Worm (Caenorhabditis elegans) whole organism, mixed stage, embryonic: Measurements from ENCODE around the gene srw-122.

Source experiments
- elt-3 ChIP-seq: fragments of 150-350 bp; optimal IDR thresholded peaks from 2 replicates; lab custom pipeline; 2014; ENCODE audit warnings: missing biosample characterization, missing genetic modification characterization
- mep-1 ChIP-seq: fragments of 150-350 bp; optimal IDR thresholded peaks from 2 replicates; lab custom pipeline; 2017; ENCODE audit warnings: missing biosample characterization, missing genetic modification reagents, missing genetic modification characterization, inconsistent platforms
- nhr-12 ChIP-seq: fragments of 150-350 bp; optimal IDR thresholded peaks from 2 replicates; lab custom pipeline; 2014; ENCODE audit warnings: missing biosample characterization, missing genetic modification characterization
- pha-4 ChIP-seq: fragments of 150-350 bp; optimal IDR thresholded peaks from 2 replicates; lab custom pipeline; 2018; ENCODE audit warnings: missing biosample characterization, missing genetic modification reagents, missing genetic modification characterization
- ztf-11 ChIP-seq: fragments of 150-350 bp; optimal IDR thresholded peaks from 2 replicates; lab custom pipeline; 2014; ENCODE audit warnings: missing biosample characterization, missing genetic modification characterization

DNA sequence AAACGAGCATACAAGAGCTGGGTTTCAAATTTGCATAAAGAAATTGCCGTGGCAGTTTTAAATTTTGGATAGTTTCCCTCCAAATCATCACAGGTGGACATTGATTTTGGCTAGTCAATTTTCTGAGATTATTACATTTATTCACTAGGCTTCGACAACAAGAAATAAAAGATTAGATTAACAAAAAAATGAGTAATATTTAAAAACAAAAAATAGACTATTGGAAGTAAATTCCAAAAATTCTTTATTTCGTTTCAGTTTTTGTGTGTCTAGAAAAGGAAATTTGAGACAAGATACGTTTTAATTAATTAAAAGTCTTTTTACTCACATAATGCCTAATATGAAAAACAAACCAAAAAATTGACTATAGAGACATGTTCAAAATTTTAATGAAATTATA is 6.2 kb upstream of the srw-122 start, which contains the start of gene srw-142:
- TF ChIP-seq ztf-11 = no peak
- no peak for TF ChIP-seq mep-1 (tag; lab: Kevin White, UChicago)
- no peak for TF ChIP-seq elt-3 (tag; lab: Kevin White, UChicago)
- no peak for TF ChIP-seq nhr-12 (tag; lab: Kevin White, UChicago)
- no peak for TF ChIP-seq pha-4 (tag; lab: Kevin White, UChicago)
